Worm (Caenorhabditis elegans): ENCODE data around the gene spp-3.

ce11 chrX:7322323-7322722 lies 7.2 kb upstream of the spp-3 start, which contains the start of gene T08A9.13:
- TF ChIP-seq hmbx-1 (tag; optimal IDR thresholded peaks at IDR 0.05) = no peak
- TF ChIP-seq ama-1 (optimal IDR thresholded peaks at IDR 0.05) = no peak
- TF ChIP-seq sea-1 (GFP tag; conservative IDR thresholded peaks at IDR 0.05) = no peak
- TF ChIP-seq B0310.2 (tag; optimal IDR thresholded peaks at IDR 0.05) = no peak
- no peak for TF ChIP-seq tra-4 (tag; optimal IDR thresholded peaks at IDR 0.05)
- no peak for TF ChIP-seq ceh-13 (GFP tag; optimal IDR thresholded peaks at IDR 0.05)

Data from whole organism, early embryonic.